Worm (Caenorhabditis elegans) whole organism, L2 larva: ENCODE measurements around the gene T27D12.1.

Experiments
- ceh-82 ChIP-seq: fragments of 150-350 bp; optimal IDR thresholded peaks from 2 replicates; lab custom pipeline; 2014; ENCODE audit warnings: missing biosample characterization, missing genetic modification characterization
- elt-1 ChIP-seq: fragments of 150-350 bp; optimal IDR thresholded peaks from 2 replicates; lab custom pipeline; 2014; ENCODE audit warnings: missing biosample characterization, missing genetic modification characterization
- snpc-4 ChIP-seq: fragments of 150-350 bp; optimal IDR thresholded peaks from 2 replicates; lab custom pipeline; 2014; ENCODE audit warnings: missing biosample characterization, missing genetic modification characterization

DNA sequence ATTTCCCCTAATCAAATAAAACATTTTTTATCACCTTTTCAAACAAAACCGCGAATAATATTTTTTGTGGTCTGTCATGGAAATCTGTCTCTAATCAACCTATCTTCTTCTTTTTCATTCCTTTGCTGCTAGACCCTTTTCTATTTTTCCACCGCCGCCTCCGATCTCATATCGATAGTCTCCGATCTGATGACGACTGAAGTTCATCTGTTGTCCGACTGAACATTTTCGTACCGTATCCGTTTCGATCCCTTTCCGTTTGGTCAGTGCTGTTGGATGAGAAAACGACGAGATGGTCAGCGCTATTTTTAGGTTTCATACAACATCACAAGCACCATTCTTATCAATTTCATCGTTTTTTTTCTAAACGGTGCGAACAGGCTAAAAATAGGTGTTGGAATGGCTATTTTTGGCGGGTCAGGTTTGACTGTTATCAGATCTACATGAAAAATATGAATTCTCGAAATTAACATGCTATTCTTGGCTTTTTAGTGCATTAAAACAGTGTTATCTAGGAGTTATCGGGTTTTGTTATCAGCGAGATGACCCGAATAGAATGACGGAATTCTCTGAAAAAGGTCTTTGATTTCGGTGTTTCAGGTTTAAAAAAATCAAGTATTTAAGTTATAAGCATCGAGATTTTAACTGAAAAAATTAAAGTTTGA, 5.7 kb upstream of the T27D12.1 start:
- TF ChIP-seq snpc-4, result no peak
- TF ChIP-seq elt-1, result no peak
- TF ChIP-seq ceh-82, result no peak
